Fruit fly (Drosophila melanogaster): ENCODE results near the gene MED11.

MED11 gene

DNA sequence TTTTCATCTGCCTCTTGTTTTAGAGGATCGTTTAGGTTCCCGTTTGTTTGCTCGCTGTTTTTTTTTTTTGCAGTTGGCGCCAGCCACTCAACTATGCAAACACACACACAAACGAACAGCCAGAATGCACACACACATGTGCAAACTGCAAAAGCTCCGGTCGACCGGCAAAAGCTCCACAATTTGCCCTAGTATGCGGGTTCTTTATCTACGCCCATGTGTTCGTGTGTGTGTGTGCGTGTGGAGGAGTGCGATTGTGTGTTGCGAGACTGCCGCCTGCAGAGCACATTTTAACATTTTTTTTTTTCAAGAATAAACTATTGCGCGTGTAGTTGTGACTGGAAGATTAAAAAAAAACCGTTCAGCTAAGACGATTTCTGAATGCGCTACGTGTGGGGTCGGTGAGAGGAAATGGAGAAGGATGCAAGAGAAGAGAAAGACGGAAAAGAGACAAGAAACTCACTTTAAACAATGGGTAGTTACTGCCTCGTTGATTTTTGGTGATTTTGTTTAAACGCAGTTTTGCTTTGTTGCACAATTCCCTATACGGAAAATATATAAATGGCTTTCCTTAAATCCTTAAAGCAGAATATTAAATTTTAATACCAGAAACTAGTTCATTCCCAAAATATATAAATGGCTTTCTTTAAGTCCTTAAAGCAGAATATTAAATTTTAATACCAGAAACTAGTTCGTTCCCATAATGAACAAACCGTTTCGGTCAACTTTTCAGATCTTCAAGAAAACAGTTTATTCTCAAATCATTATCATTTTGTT is 45.8 kb downstream of the MED11 start (continued):
- TF ChIP-seq Ravus (GFP tag; IDR thresholded peaks at IDR 0.05): no peak
- TF ChIP-seq sr (GFP tag; IDR thresholded peaks at IDR 0.05): 0 out of 3 replicates have a peak, but pooled peaks have one; percentile 17
- TF ChIP-seq CG12659 (GFP tag; optimal IDR thresholded peaks at IDR 0.05): peak; percentile 38
- peak; percentile 32 for TF ChIP-seq phol (tag; optimal IDR thresholded peaks at IDR 0.05)
- TF ChIP-seq CG11504 (tag; optimal IDR thresholded peaks at IDR 0.05): peak; percentile 64
- peak; percentile 31 for TF ChIP-seq lilli (GFP tag; optimal IDR thresholded peaks at IDR 0.05)
- peak; percentile 83 for TF ChIP-seq nom (GFP tag; optimal IDR thresholded peaks at IDR 0.05)
- peak; percentile 9 for TF ChIP-seq CG9817 (tag; optimal IDR thresholded peaks at IDR 0.05)
- no peak for TF ChIP-seq Hr39 (optimal IDR thresholded peaks at IDR 0.05)
- no peak for TF ChIP-seq CG30020 (tag; optimal IDR thresholded peaks at IDR 0.05)
- peak; percentile 98 for TF ChIP-seq CG10274 (GFP tag; optimal IDR thresholded peaks at IDR 0.05)
- TF ChIP-seq vvl (GFP tag; IDR thresholded peaks at IDR 0.05): peak; percentile 26; the same call in 1 of the 2 replicates
- no peak for TF ChIP-seq gro (GFP tag; optimal IDR thresholded peaks at IDR 0.05)
- TF ChIP-seq CG3838 (GFP tag; optimal IDR thresholded peaks at IDR 0.05): no peak
- TF ChIP-seq ATbp (GFP tag; optimal IDR thresholded peaks at IDR 0.05): no peak
- TF ChIP-seq otp (GFP tag; IDR thresholded peaks at IDR 0.05): no peak
- peak; percentile 27; the same call in 1 of the 2 replicates for TF ChIP-seq Rx (GFP tag; IDR thresholded peaks at IDR 0.05)
- TF ChIP-seq Hr51 (GFP tag; optimal IDR thresholded peaks at IDR 0.05): peak in 1 of 2 experiments; percentile 64
- TF ChIP-seq CG12104 (GFP tag; optimal IDR thresholded peaks at IDR 0.05): peak; percentile 25
- TF ChIP-seq pan (optimal IDR thresholded peaks at IDR 0.05): no peak
- TF ChIP-seq pan (GFP tag; optimal IDR thresholded peaks at IDR 0.05 in 1 of 2, IDR thresholded peaks at IDR 0.05 in 1 of 2): peak in 1 of 2 experiments; percentile 41
- peak; percentile 23; the same call in 1 of the 3 replicates for TF ChIP-seq tgo (GFP tag; IDR thresholded peaks at IDR 0.05)
- no peak for TF ChIP-seq Ets97D (GFP tag; optimal IDR thresholded peaks at IDR 0.05)
- peak; percentile 94 for TF ChIP-seq Ets65A (GFP tag)
- TF ChIP-seq chn (GFP tag; optimal IDR thresholded peaks at IDR 0.05): peak; percentile 13
- TF ChIP-seq CG14710 (tag; optimal IDR thresholded peaks at IDR 0.05): no peak
- no peak for TF ChIP-seq dimm (GFP tag; IDR thresholded peaks at IDR 0.05)
- TF ChIP-seq CG9727 (GFP tag; optimal IDR thresholded peaks at IDR 0.05): peak; percentile 49
- TF ChIP-seq Hand (GFP tag; optimal IDR thresholded peaks at IDR 0.05): no peak
- peak; percentile 54; the same call in 1 of the 2 replicates for TF ChIP-seq CG14014 (GFP tag; IDR thresholded peaks at IDR 0.05)
- TF ChIP-seq Sry-δ (GFP tag; optimal IDR thresholded peaks at IDR 0.05): no peak
- TF ChIP-seq Neu2 (GFP tag; optimal IDR thresholded peaks at IDR 0.05; ENCODE audit: borderline replicate concordance): no peak
- TF ChIP-seq E2f2 (GFP tag; IDR thresholded peaks at IDR 0.05): 0 out of 2 replicates have a peak, but pooled peaks have one; percentile 7
- peak; percentile 63; the same call in 1 of the 3 replicates for TF ChIP-seq CG11695 (GFP tag; IDR thresholded peaks at IDR 0.05)
- no peak for TF ChIP-seq CG11723 (GFP tag; optimal IDR thresholded peaks at IDR 0.05)
- TF ChIP-seq ind (GFP tag; optimal IDR thresholded peaks at IDR 0.05): peak; percentile 50
- TF ChIP-seq Med (GFP tag): peak; percentile 92
- TF ChIP-seq dmrt99B (tag; optimal IDR thresholded peaks at IDR 0.05): peak; percentile 44
- TF ChIP-seq wek (GFP tag; optimal IDR thresholded peaks at IDR 0.05): no peak
- TF ChIP-seq Atf6 (GFP tag; IDR thresholded peaks at IDR 0.05): 0 out of 2 replicates have a peak, but pooled peaks have one; percentile 34
- TF ChIP-seq CG17361 (GFP tag; IDR thresholded peaks at IDR 0.05): peak; percentile 54; the same call in 1 of the 3 replicates
- TF ChIP-seq CG8924 (tag; optimal IDR thresholded peaks at IDR 0.05): peak; percentile 9
- TF ChIP-seq CkIIα-i1 (GFP tag; IDR thresholded peaks at IDR 0.05): 0 out of 2 replicates have a peak, but pooled peaks have one; percentile 8
- peak; percentile 31 for TF ChIP-seq D19A (tag; optimal IDR thresholded peaks at IDR 0.05)
- peak; percentile 55 for TF ChIP-seq Meics (GFP tag; optimal IDR thresholded peaks at IDR 0.05)
- peak; percentile 41 for TF ChIP-seq CG17912 (GFP tag; optimal IDR thresholded peaks at IDR 0.05)
- peak; percentile 1 for TF ChIP-seq NK7.1 (GFP tag; optimal IDR thresholded peaks at IDR 0.05)
- peak; percentile 17 for TF ChIP-seq CG4854 (GFP tag; optimal IDR thresholded peaks at IDR 0.05)
- TF ChIP-seq pho (GFP tag; optimal IDR thresholded peaks at IDR 0.05): peak; percentile 20
